Fruit fly (Drosophila melanogaster) whole organism, prepupa: ENCODE measurements around the gene cbt.

ENCODE experiments used
- CG10631 ChIP-seq: fragments of 200-800 bp; sonication (Bioruptor generic); optimal IDR thresholded peaks from 2 replicates; lab custom pipeline; 2016; ENCODE audit warnings: missing biosample characterization, missing genetic modification characterization
- CG11294 ChIP-seq: fragments of 200-800 bp; sonication (Bioruptor generic); IDR thresholded peaks from 2 replicates; pipeline ENCODE4 v1.3.6; 2022; ENCODE audit warnings: missing biosample characterization, missing genetic modification characterization
- CG11902 ChIP-seq: fragments of 200-800 bp; sonication (Bioruptor generic); optimal IDR thresholded peaks from 3 replicates; lab custom pipeline; 2016; ENCODE audit warnings: missing biosample characterization, missing genetic modification characterization
- CG1621 ChIP-seq: fragments of 200-800 bp; sonication (Bioruptor generic); optimal IDR thresholded peaks from 3 replicates; lab custom pipeline; 2018; ENCODE audit warnings: missing biosample characterization, mild to moderate bottlenecking, missing genetic modification characterization
- CG16779 ChIP-seq: fragments of 200-800 bp; sonication (Bioruptor generic); optimal IDR thresholded peaks from 3 replicates; lab custom pipeline; 2017; ENCODE audit warnings: missing biosample characterization, mild to moderate bottlenecking, missing genetic modification characterization
- CG3032 ChIP-seq: fragments of 200-800 bp; optimal IDR thresholded peaks from 2 replicates; lab custom pipeline; 2019; ENCODE audit warnings: missing biosample characterization, mild to moderate bottlenecking, missing genetic modification characterization, moderate library complexity
- CG31627 ChIP-seq: fragments of 200-800 bp; sonication (Bioruptor generic); optimal IDR thresholded peaks from 3 replicates; lab custom pipeline; 2016; ENCODE audit warnings: missing biosample characterization, missing genetic modification characterization
- CG32006 ChIP-seq: fragments of 200-800 bp; sonication (Bioruptor generic); optimal IDR thresholded peaks from 3 replicates; lab custom pipeline; 2017; ENCODE audit warnings: missing biosample characterization, mild to moderate bottlenecking, missing genetic modification characterization
- CG34406 ChIP-seq: fragments of 200-800 bp; sonication (Bioruptor generic); optimal IDR thresholded peaks from 3 replicates; lab custom pipeline; 2016; ENCODE audit warnings: missing biosample characterization, missing genetic modification characterization
- CG3919 ChIP-seq: fragments of 200-800 bp; sonication (Bioruptor generic); optimal IDR thresholded peaks from 3 replicates; lab custom pipeline; 2016; ENCODE audit warnings: missing biosample characterization, missing genetic modification characterization
- CG4318 ChIP-seq: fragments of 200-800 bp; sonication (Bioruptor generic); optimal IDR thresholded peaks from 3 replicates; lab custom pipeline; 2017; ENCODE audit warnings: missing biosample characterization, mild to moderate bottlenecking, missing genetic modification characterization
- CG6163 ChIP-seq: fragments of 200-800 bp; sonication (Bioruptor generic); IDR thresholded peaks from 3 replicates; pipeline ENCODE4 v1.3.6; 2022; ENCODE audit warnings: missing biosample characterization, missing genetic modification characterization
- CG6276 ChIP-seq: fragments of 200-800 bp; sonication (Bioruptor generic); optimal IDR thresholded peaks from 2 replicates; lab custom pipeline; 2017; ENCODE audit warnings: missing biosample characterization, mild to moderate bottlenecking, missing genetic modification characterization
- CG6792 ChIP-seq: fragments of 200-800 bp; sonication (Bioruptor generic); optimal IDR thresholded peaks from 3 replicates; lab custom pipeline; 2016; ENCODE audit warnings: missing biosample characterization, missing genetic modification characterization
- CG6808 ChIP-seq: fragments of 200-800 bp; sonication (Bioruptor generic); optimal IDR thresholded peaks from 3 replicates; lab custom pipeline; 2017; ENCODE audit warnings: missing biosample characterization, missing genetic modification characterization, mild to moderate bottlenecking, moderate library complexity, missing genetic modification reagents
- CG8319 ChIP-seq: fragments of 200-800 bp; sonication (Bioruptor generic); optimal IDR thresholded peaks from 3 replicates; lab custom pipeline; 2016; ENCODE audit warnings: missing biosample characterization, missing genetic modification characterization
- CG9139 ChIP-seq: fragments of 200-800 bp; sonication (Bioruptor generic); optimal IDR thresholded peaks from 3 replicates; lab custom pipeline; 2017; ENCODE audit warnings: missing biosample characterization, mild to moderate bottlenecking, missing genetic modification characterization
- Eip75B ChIP-seq: fragments of 200-800 bp; sonication (Bioruptor generic); optimal IDR thresholded peaks from 3 replicates; lab custom pipeline; 2016; ENCODE audit warnings: missing biosample characterization, missing genetic modification characterization
- Eip78C ChIP-seq: fragments of 200-800 bp; sonication (Bioruptor generic); peaks from one replicate; lab custom pipeline; 2016; ENCODE audit warnings: missing biosample characterization, missing genetic modification characterization
- Eip93F ChIP-seq: fragments of 200-800 bp; sonication (Bioruptor generic); optimal IDR thresholded peaks from 2 replicates; lab custom pipeline; 2016; ENCODE audit warnings: missing biosample characterization, mild to moderate bottlenecking, missing genetic modification characterization
- Ets21C ChIP-seq: fragments of 200-800 bp; sonication (Bioruptor generic); optimal IDR thresholded peaks from 3 replicates; lab custom pipeline; 2016; ENCODE audit warnings: missing biosample characterization, missing genetic modification characterization
- Ets96B ChIP-seq: fragments of 200-800 bp; optimal IDR thresholded peaks from 2 replicates; lab custom pipeline; 2019; ENCODE audit warnings: missing biosample characterization, mild to moderate bottlenecking, missing genetic modification characterization, moderate library complexity
- Hr38 ChIP-seq: sonication (Bioruptor generic); optimal IDR thresholded peaks from 2 replicates; lab custom pipeline; 2016; ENCODE audit warnings: missing biosample characterization, missing genetic modification characterization
- Hr39 ChIP-seq: fragments of 200-800 bp; sonication (Bioruptor generic); optimal IDR thresholded peaks from 2 replicates; lab custom pipeline; 2016; ENCODE audit warnings: missing biosample characterization, missing genetic modification characterization
- Hr4 ChIP-seq: fragments of 200-800 bp; sonication (Bioruptor generic); optimal IDR thresholded peaks from 3 replicates; lab custom pipeline; 2016; ENCODE audit warnings: missing biosample characterization, missing genetic modification characterization
- Lpt ChIP-seq: fragments of 200-800 bp; sonication (Bioruptor generic); optimal IDR thresholded peaks from 3 replicates; lab custom pipeline; 2016; ENCODE audit warnings: missing biosample characterization, missing genetic modification characterization
- Met ChIP-seq: fragments of 200-800 bp; sonication (Bioruptor generic); optimal IDR thresholded peaks from 3 replicates; lab custom pipeline; 2016; ENCODE audit warnings: missing biosample characterization, missing genetic modification characterization
- OdsH ChIP-seq: fragments of 200-800 bp; sonication (Bioruptor generic); optimal IDR thresholded peaks from 3 replicates; lab custom pipeline; 2016; ENCODE audit warnings: missing biosample characterization, missing genetic modification characterization
- Smox ChIP-seq: fragments of 200-800 bp; sonication (Bioruptor generic); optimal IDR thresholded peaks from 3 replicates; lab custom pipeline; 2016; ENCODE audit warnings: missing biosample characterization, missing genetic modification characterization
- Sox14 ChIP-seq: fragments of 200-800 bp; sonication (Bioruptor generic); optimal IDR thresholded peaks from 3 replicates; lab custom pipeline; 2016; ENCODE audit warnings: missing biosample characterization, missing genetic modification characterization
- Sox15 ChIP-seq: fragments of 200-800 bp; sonication (Bioruptor generic); optimal IDR thresholded peaks from 3 replicates; lab custom pipeline; 2016; ENCODE audit warnings: missing biosample characterization, missing genetic modification characterization
- acj6 ChIP-seq: fragments of 200-800 bp; sonication (Bioruptor generic); optimal IDR thresholded peaks from 3 replicates; lab custom pipeline; 2016; ENCODE audit warnings: missing biosample characterization, missing genetic modification characterization
- dsx ChIP-seq: fragments of 200-800 bp; optimal IDR thresholded peaks from 3 replicates; lab custom pipeline; 2019; ENCODE audit warnings: missing biosample characterization, mild to moderate bottlenecking, missing genetic modification characterization, moderate library complexity; ENCODE audit not compliant: poor library complexity, severe bottlenecking
- esn ChIP-seq: fragments of 200-800 bp; sonication (Bioruptor generic); optimal IDR thresholded peaks from 2 replicates; lab custom pipeline; 2016; ENCODE audit warnings: missing biosample characterization, mild to moderate bottlenecking, missing genetic modification characterization, moderate library complexity
- fd59A ChIP-seq: fragments of 200-800 bp; sonication (Bioruptor generic); optimal IDR thresholded peaks from 2 replicates; lab custom pipeline; 2017; ENCODE audit warnings: missing biosample characterization, mild to moderate bottlenecking, missing genetic modification characterization, missing genetic modification reagents
- fkh ChIP-seq: fragments of 200-800 bp; sonication (Bioruptor generic); optimal IDR thresholded peaks from 3 replicates; lab custom pipeline; 2017; ENCODE audit warnings: missing biosample characterization, mild to moderate bottlenecking, missing genetic modification characterization, moderate library complexity
- lz ChIP-seq: fragments of 200-800 bp; sonication (Bioruptor generic); optimal IDR thresholded peaks from 3 replicates; lab custom pipeline; 2016; ENCODE audit warnings: missing biosample characterization, missing genetic modification characterization
- net ChIP-seq: fragments of 200-800 bp; sonication (Bioruptor generic); optimal IDR thresholded peaks from 3 replicates; lab custom pipeline; 2016; ENCODE audit warnings: missing biosample characterization, missing genetic modification characterization
- pdm3 ChIP-seq: fragments of 200-800 bp; sonication (Bioruptor generic); optimal IDR thresholded peaks from 3 replicates; lab custom pipeline; 2016; ENCODE audit warnings: missing biosample characterization, missing genetic modification characterization
- salr ChIP-seq, 2 experiments: fragments of 200-800 bp; sonication (Bioruptor generic); optimal IDR thresholded peaks; 3 replicates each; lab custom pipeline; 2016 to 2018; ENCODE audit warnings: missing biosample characterization in 2 of 2, missing genetic modification characterization in 2 of 2, mild to moderate bottlenecking in 1 of 2
- spab ChIP-seq: fragments of 200-800 bp; sonication (Bioruptor generic); optimal IDR thresholded peaks from 2 replicates; lab custom pipeline; 2017; ENCODE audit warnings: missing biosample characterization, mild to moderate bottlenecking, missing genetic modification characterization, missing genetic modification reagents
- svp ChIP-seq: fragments of 200-800 bp; sonication (Bioruptor generic); peaks from one replicate; lab custom pipeline; 2016; ENCODE audit warnings: missing biosample characterization, missing genetic modification characterization
- topi ChIP-seq: fragments of 200-800 bp; sonication (Bioruptor generic); optimal IDR thresholded peaks from 3 replicates; lab custom pipeline; 2016; ENCODE audit warnings: missing biosample characterization, missing genetic modification characterization
- vri ChIP-seq: fragments of 200-800 bp; sonication (Bioruptor generic); optimal IDR thresholded peaks from 3 replicates; lab custom pipeline; 2016; ENCODE audit warnings: missing biosample characterization, mild to moderate bottlenecking, missing genetic modification characterization

The cbt gene

dm6 chr2L:518979-519891, 39.7 kb upstream of the cbt start:
- TF ChIP-seq CG6792 (GFP tag; lab: Kevin White, UChicago) (no peak), Ets96B (tag; lab: Kevin White, UChicago) (no peak), CG6808 (peak; percentile 17), svp (GFP tag; lab: Kevin White, UChicago) (peak; percentile 70), Eip78C (peak; percentile 54), Ets21C (GFP tag; lab: Kevin White, UChicago) (no peak)

- peak; percentile 33 for TF ChIP-seq svp (GFP tag; lab: Kevin White, UChicago)
- no peak for TF ChIP-seq Sox15
- TF ChIP-seq Smox (GFP tag; lab: Kevin White, UChicago) = no peak
- no peak for TF ChIP-seq CG4318 (GFP tag; lab: Kevin White, UChicago)
- TF ChIP-seq Eip75B (GFP tag; lab: Kevin White, UChicago) = no peak
Measured at dm6 chr2L:518620-518913, 39.1 kb upstream of the cbt start.

dm6 chr2L:517911-518619, 38.6 kb upstream of the cbt start:
- TF ChIP-seq fkh (GFP tag; lab: Kevin White, UChicago) (no peak), Eip75B (GFP tag; lab: Kevin White, UChicago) (peak; percentile 47), salr (GFP tag; optimal IDR thresholded peaks at IDR 0.05; lab: Kevin White, UChicago) (no peak), lz (GFP tag; lab: Kevin White, UChicago) (peak; percentile 47), CG11294 (GFP tag; lab: Robert Waterston, UW) (no peak), CG10631 (peak; percentile 24), CG3919 (peak; percentile 47), Ets21C (GFP tag; lab: Kevin White, UChicago) (peak; percentile 69), Eip78C (peak; percentile 85), CG6163 (GFP tag; lab: Robert Waterston, UW) (no peak), CG32006 (no peak), spab (GFP tag; lab: Kevin White, UChicago) (peak; percentile 12), Hr39 (peak; percentile 66), CG9139 (GFP tag; lab: Kevin White, UChicago) (no peak), acj6 (GFP tag; lab: Kevin White, UChicago) (peak; percentile 19), svp (GFP tag; lab: Kevin White, UChicago) (peak; percentile 57), CG34406 (GFP tag; lab: Kevin White, UChicago) (peak; percentile 36), OdsH (GFP tag; lab: Kevin White, UChicago) (peak; percentile 23), Met (peak; percentile 54), pdm3 (peak; percentile 40), Lpt (GFP tag; lab: Kevin White, UChicago) (no peak), CG6792 (GFP tag; lab: Kevin White, UChicago) (peak; percentile 55), CG1621 (tag; lab: Kevin White, UChicago) (no peak), vri (GFP tag; lab: Kevin White, UChicago) (no peak), CG16779 (tag; lab: Kevin White, UChicago) (no peak), CG8319 (GFP tag; lab: Kevin White, UChicago) (peak; percentile 13), CG31627 (peak; percentile 56), dsx (GFP tag; lab: Kevin White, UChicago) (no peak), topi (GFP tag; lab: Kevin White, UChicago) (peak; percentile 63), CG11902 (GFP tag; lab: Kevin White, UChicago) (peak; percentile 13), Smox (GFP tag; lab: Kevin White, UChicago) (peak; percentile 44), CG4318 (GFP tag; lab: Kevin White, UChicago) (no peak), esn (GFP tag; lab: Kevin White, UChicago) (peak; percentile 68), CG6276 (GFP tag; lab: Kevin White, UChicago) (no peak), Eip93F (GFP tag; lab: Kevin White, UChicago) (no peak), Sox15 (peak; percentile 2), fd59A (GFP tag; lab: Kevin White, UChicago) (no peak), CG3032 (no peak), Hr4 (GFP tag; lab: Kevin White, UChicago) (no peak), Hr38 (GFP tag; lab: Kevin White, UChicago) (no peak), net (GFP tag; lab: Kevin White, UChicago) (no peak), Sox14 (GFP tag; lab: Kevin White, UChicago) (peak; percentile 12)
